Fruit fly (Drosophila melanogaster) whole organism, prepupa: ENCODE measurements around the gene fd96Ca.

ENCODE experiments used
- Blimp-1 ChIP-seq: fragments of 200-800 bp; sonication (Bioruptor generic); optimal IDR thresholded peaks from 3 replicates; lab custom pipeline; 2017; ENCODE audit warnings: missing biosample characterization, missing genetic modification characterization, mild to moderate bottlenecking, moderate library complexity, missing genetic modification reagents
- CG10631 ChIP-seq: fragments of 200-800 bp; sonication (Bioruptor generic); optimal IDR thresholded peaks from 2 replicates; lab custom pipeline; 2016; ENCODE audit warnings: missing biosample characterization, missing genetic modification characterization
- CG10669 ChIP-seq: fragments of 200-800 bp; sonication (Bioruptor generic); optimal IDR thresholded peaks from 3 replicates; lab custom pipeline; 2018; ENCODE audit warnings: missing biosample characterization, mild to moderate bottlenecking, missing genetic modification characterization, moderate library complexity
- CG11762 ChIP-seq: fragments of 200-800 bp; sonication (Bioruptor generic); optimal IDR thresholded peaks from 3 replicates; lab custom pipeline; 2016; ENCODE audit warnings: missing biosample characterization, missing genetic modification characterization; ENCODE audit not compliant: insufficient read depth
- CG11902 ChIP-seq: fragments of 200-800 bp; sonication (Bioruptor generic); optimal IDR thresholded peaks from 3 replicates; lab custom pipeline; 2016; ENCODE audit warnings: missing biosample characterization, missing genetic modification characterization
- CG15336 ChIP-seq: fragments of 200-800 bp; sonication (Bioruptor generic); IDR thresholded peaks from 2 replicates; pipeline ENCODE4 v1.3.6; 2022; ENCODE audit warnings: missing biosample characterization, missing genetic modification characterization
- CG3032 ChIP-seq: fragments of 200-800 bp; optimal IDR thresholded peaks from 2 replicates; lab custom pipeline; 2019; ENCODE audit warnings: missing biosample characterization, mild to moderate bottlenecking, missing genetic modification characterization, moderate library complexity
- CG34406 ChIP-seq: fragments of 200-800 bp; sonication (Bioruptor generic); optimal IDR thresholded peaks from 3 replicates; lab custom pipeline; 2016; ENCODE audit warnings: missing biosample characterization, missing genetic modification characterization
- CG3919 ChIP-seq: fragments of 200-800 bp; sonication (Bioruptor generic); optimal IDR thresholded peaks from 3 replicates; lab custom pipeline; 2016; ENCODE audit warnings: missing biosample characterization, missing genetic modification characterization
- CG4318 ChIP-seq: fragments of 200-800 bp; sonication (Bioruptor generic); optimal IDR thresholded peaks from 3 replicates; lab custom pipeline; 2017; ENCODE audit warnings: missing biosample characterization, mild to moderate bottlenecking, missing genetic modification characterization
- CG6163 ChIP-seq: fragments of 200-800 bp; sonication (Bioruptor generic); IDR thresholded peaks from 3 replicates; pipeline ENCODE4 v1.3.6; 2022; ENCODE audit warnings: missing biosample characterization, missing genetic modification characterization
- CG6276 ChIP-seq: fragments of 200-800 bp; sonication (Bioruptor generic); optimal IDR thresholded peaks from 2 replicates; lab custom pipeline; 2017; ENCODE audit warnings: missing biosample characterization, mild to moderate bottlenecking, missing genetic modification characterization
- CG6792 ChIP-seq: fragments of 200-800 bp; sonication (Bioruptor generic); optimal IDR thresholded peaks from 3 replicates; lab custom pipeline; 2016; ENCODE audit warnings: missing biosample characterization, missing genetic modification characterization
- CG6854 ChIP-seq: fragments of 200-800 bp; sonication (Bioruptor generic); optimal IDR thresholded peaks from 2 replicates; lab custom pipeline; 2017; ENCODE audit warnings: missing biosample characterization, mild to moderate bottlenecking, missing genetic modification characterization
- CG8319 ChIP-seq: fragments of 200-800 bp; sonication (Bioruptor generic); optimal IDR thresholded peaks from 3 replicates; lab custom pipeline; 2016; ENCODE audit warnings: missing biosample characterization, missing genetic modification characterization
- Eip75B ChIP-seq: fragments of 200-800 bp; sonication (Bioruptor generic); optimal IDR thresholded peaks from 3 replicates; lab custom pipeline; 2016; ENCODE audit warnings: missing biosample characterization, missing genetic modification characterization
- Eip78C ChIP-seq: fragments of 200-800 bp; sonication (Bioruptor generic); peaks from one replicate; lab custom pipeline; 2016; ENCODE audit warnings: missing biosample characterization, missing genetic modification characterization
- Eip93F ChIP-seq: fragments of 200-800 bp; sonication (Bioruptor generic); optimal IDR thresholded peaks from 2 replicates; lab custom pipeline; 2016; ENCODE audit warnings: missing biosample characterization, mild to moderate bottlenecking, missing genetic modification characterization
- Ets21C ChIP-seq: fragments of 200-800 bp; sonication (Bioruptor generic); optimal IDR thresholded peaks from 3 replicates; lab custom pipeline; 2016; ENCODE audit warnings: missing biosample characterization, missing genetic modification characterization
- Ets96B ChIP-seq: fragments of 200-800 bp; optimal IDR thresholded peaks from 2 replicates; lab custom pipeline; 2019; ENCODE audit warnings: missing biosample characterization, mild to moderate bottlenecking, missing genetic modification characterization, moderate library complexity
- Hr39 ChIP-seq: fragments of 200-800 bp; sonication (Bioruptor generic); optimal IDR thresholded peaks from 2 replicates; lab custom pipeline; 2016; ENCODE audit warnings: missing biosample characterization, missing genetic modification characterization
- Met ChIP-seq: fragments of 200-800 bp; sonication (Bioruptor generic); optimal IDR thresholded peaks from 3 replicates; lab custom pipeline; 2016; ENCODE audit warnings: missing biosample characterization, missing genetic modification characterization
- OdsH ChIP-seq: fragments of 200-800 bp; sonication (Bioruptor generic); optimal IDR thresholded peaks from 3 replicates; lab custom pipeline; 2016; ENCODE audit warnings: missing biosample characterization, missing genetic modification characterization
- Smox ChIP-seq: fragments of 200-800 bp; sonication (Bioruptor generic); optimal IDR thresholded peaks from 3 replicates; lab custom pipeline; 2016; ENCODE audit warnings: missing biosample characterization, missing genetic modification characterization
- Sox14 ChIP-seq: fragments of 200-800 bp; sonication (Bioruptor generic); optimal IDR thresholded peaks from 3 replicates; lab custom pipeline; 2016; ENCODE audit warnings: missing biosample characterization, missing genetic modification characterization
- Sox15 ChIP-seq: fragments of 200-800 bp; sonication (Bioruptor generic); optimal IDR thresholded peaks from 3 replicates; lab custom pipeline; 2016; ENCODE audit warnings: missing biosample characterization, missing genetic modification characterization
- achi ChIP-seq: fragments of 200-800 bp; sonication (Bioruptor generic); optimal IDR thresholded peaks from 3 replicates; lab custom pipeline; 2016; ENCODE audit warnings: missing biosample characterization, missing genetic modification characterization
- acj6 ChIP-seq: fragments of 200-800 bp; sonication (Bioruptor generic); optimal IDR thresholded peaks from 3 replicates; lab custom pipeline; 2016; ENCODE audit warnings: missing biosample characterization, missing genetic modification characterization
- esn ChIP-seq: fragments of 200-800 bp; sonication (Bioruptor generic); optimal IDR thresholded peaks from 2 replicates; lab custom pipeline; 2016; ENCODE audit warnings: missing biosample characterization, mild to moderate bottlenecking, missing genetic modification characterization, moderate library complexity
- fd85E ChIP-seq: fragments of 200-800 bp; sonication (Bioruptor generic); optimal IDR thresholded peaks from 3 replicates; lab custom pipeline; 2016; ENCODE audit warnings: missing biosample characterization, missing genetic modification characterization
- fkh ChIP-seq: fragments of 200-800 bp; sonication (Bioruptor generic); optimal IDR thresholded peaks from 3 replicates; lab custom pipeline; 2017; ENCODE audit warnings: missing biosample characterization, mild to moderate bottlenecking, missing genetic modification characterization, moderate library complexity
- svp ChIP-seq: fragments of 200-800 bp; sonication (Bioruptor generic); peaks from one replicate; lab custom pipeline; 2016; ENCODE audit warnings: missing biosample characterization, missing genetic modification characterization
- topi ChIP-seq: fragments of 200-800 bp; sonication (Bioruptor generic); optimal IDR thresholded peaks from 3 replicates; lab custom pipeline; 2016; ENCODE audit warnings: missing biosample characterization, missing genetic modification characterization

fd96Ca gene

DNA sequence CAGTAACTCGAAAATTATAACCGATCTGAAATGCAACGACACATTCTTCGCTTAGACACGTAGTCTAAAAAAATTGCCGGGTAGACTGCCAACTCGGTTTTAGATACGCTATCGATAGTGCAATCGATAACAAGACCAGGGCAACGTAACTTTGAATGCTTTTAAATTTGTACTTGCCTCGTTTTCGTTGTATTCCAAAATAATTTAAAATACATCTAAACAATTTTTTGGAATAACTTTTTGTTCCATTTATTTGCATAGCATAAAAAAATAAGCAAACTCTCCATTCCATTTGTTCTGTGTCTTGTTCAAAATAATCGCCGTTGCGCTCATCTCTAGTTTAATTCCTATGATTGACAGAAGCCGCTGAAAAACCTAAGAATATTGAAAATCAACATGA lies 12.9 kb upstream of the fd96Ca start, which contains the start of the genes Stt3B and CG11839 (continued):
- TF ChIP-seq CG8319 (GFP tag; lab: Kevin White, UChicago) (no peak), CG11902 (peak; percentile 32), Ets96B (tag; lab: Kevin White, UChicago) (no peak), OdsH (GFP tag; lab: Kevin White, UChicago) (no peak), acj6 (GFP tag; lab: Kevin White, UChicago) (no peak), CG4318 (GFP tag; lab: Kevin White, UChicago) (no peak), CG15336 (GFP tag; lab: Robert Waterston, UW) (peak; percentile 48; the same call in 1 of the 2 replicates)

DNA sequence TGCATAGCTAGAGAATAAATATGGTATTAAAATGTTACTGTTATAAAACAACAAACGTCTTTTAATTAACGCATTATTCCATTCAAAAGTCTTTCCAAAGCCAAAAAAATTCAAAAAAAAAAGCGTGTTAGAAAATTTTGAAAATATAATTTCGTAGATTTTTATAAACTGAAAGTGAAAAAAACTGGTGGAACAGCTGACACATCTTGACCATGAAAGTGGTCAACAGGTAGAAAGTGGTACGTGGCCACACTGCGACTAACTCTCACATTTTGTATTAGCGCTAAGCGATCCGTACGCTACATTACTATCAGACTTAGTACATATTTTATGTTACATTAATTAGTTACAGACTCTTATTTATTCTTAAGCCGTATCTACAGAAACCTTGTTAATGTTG lies 11.6 kb upstream of the fd96Ca start, which contains the start of gene CG11836:
TSS of gene CG11836 (plus strand) at position 256 of the 400 bp plus-strand sequence.
- no peak for TF ChIP-seq CG6276 (GFP tag; lab: Kevin White, UChicago)
- no peak for TF ChIP-seq CG3032 (tag; lab: Kevin White, UChicago)
- TF ChIP-seq Sox15 (GFP tag; lab: Kevin White, UChicago), result no peak
- peak; percentile 46 for TF ChIP-seq Blimp-1 (GFP tag; lab: Kevin White, UChicago)
- TF ChIP-seq CG34406 (GFP tag; lab: Kevin White, UChicago), result no peak
- TF ChIP-seq CG11762 (GFP tag; lab: Kevin White, UChicago), result no peak

dm6 chr3R:25074558-25074964 lies 7.9 kb upstream of the fd96Ca start, which contains the start of the genes shams and CG11920:
TSS of gene shams (minus strand) at chr3R:25074607.
TSS of gene CG11920 (plus strand) at chr3R:25074877.
- TF ChIP-seq Met (GFP tag; lab: Kevin White, UChicago) (no peak), OdsH (GFP tag; lab: Kevin White, UChicago) (peak; percentile 10), Eip78C (GFP tag; lab: Kevin White, UChicago) (peak; percentile 82), esn (GFP tag; lab: Kevin White, UChicago) (peak; percentile 47), topi (GFP tag; lab: Kevin White, UChicago) (peak; percentile 11), CG3032 (tag; lab: Kevin White, UChicago) (peak; percentile 13), CG6792 (GFP tag; lab: Kevin White, UChicago) (no peak), acj6 (GFP tag; lab: Kevin White, UChicago) (peak; percentile 3), CG6854 (GFP tag; lab: Kevin White, UChicago) (no peak), Sox14 (GFP tag; lab: Kevin White, UChicago) (peak; percentile 27), fkh (GFP tag; lab: Kevin White, UChicago) (peak; percentile 97), Eip93F (GFP tag; lab: Kevin White, UChicago) (peak; percentile 53), Eip75B (GFP tag; lab: Kevin White, UChicago) (peak; percentile 34), achi (GFP tag; lab: Kevin White, UChicago) (peak; percentile 1)
- TF ChIP-seq, all 60 proteins: peak for 11

DNA sequence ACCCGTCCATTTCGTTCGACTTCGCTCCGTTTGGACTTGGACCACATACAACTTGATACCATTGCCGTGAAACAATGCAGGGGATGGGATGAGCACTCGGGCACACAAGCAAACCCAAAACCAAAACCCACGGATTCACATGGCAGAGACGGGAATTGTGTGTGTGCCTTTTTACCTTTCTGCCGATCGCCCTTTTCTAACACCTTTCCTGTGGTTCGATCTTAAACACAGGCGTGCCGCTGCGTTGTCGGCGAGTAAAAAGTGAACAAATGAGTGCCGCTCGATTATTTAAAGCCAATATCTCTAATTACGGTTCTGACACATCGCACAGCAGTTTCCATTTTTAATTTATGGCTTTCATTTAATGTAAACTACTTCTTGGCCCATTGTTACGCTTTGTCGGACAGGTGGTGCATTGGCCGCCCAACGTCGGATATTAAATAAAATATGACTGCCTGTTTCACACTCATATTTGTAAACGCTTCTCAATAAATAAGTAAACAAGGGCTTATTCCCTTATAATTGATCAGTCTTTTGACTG lies 5.1 kb upstream of the fd96Ca start:
- TF ChIP-seq Hr39 (GFP tag; lab: Kevin White, UChicago) (no peak), Ets21C (GFP tag; lab: Kevin White, UChicago) (no peak), CG10631 (GFP tag; lab: Kevin White, UChicago) (no peak), CG3919 (GFP tag; lab: Kevin White, UChicago) (no peak), CG10669 (no peak), CG6163 (no peak)

dm6 chr3R:25078665-25079064 lies 3.8 kb upstream of the fd96Ca start:
- TF ChIP-seq fd85E (GFP tag; lab: Kevin White, UChicago), result no peak
- no peak for TF ChIP-seq Smox (GFP tag; lab: Kevin White, UChicago)
- no peak for TF ChIP-seq Hr39 (GFP tag; lab: Kevin White, UChicago)
- TF ChIP-seq svp (GFP tag; lab: Kevin White, UChicago), result no peak
- TF ChIP-seq, all 60 proteins: peak for 0
